Worm (Caenorhabditis elegans) whole organism, young adult: ENCODE measurements around the gene K05F1.9.

Experiments used
- Y53G8AR.9 ChIP-seq: fragments of 200-800 bp; sonication (Bioruptor generic); conservative IDR thresholded peaks from 2 replicates; pipeline ENCODE4 v1.3.6; 2022; ENCODE audit warnings: missing genetic modification reagents, missing genetic modification characterization, missing compliant biosample characterization
- Y56A3A.18 ChIP-seq: fragments of 200-800 bp; sonication (Bioruptor generic); IDR thresholded peaks from 2 replicates; pipeline ENCODE4 v1.3.6; 2022; ENCODE audit warnings: missing genetic modification reagents, missing genetic modification characterization, missing compliant biosample characterization
- ama-1 ChIP-seq, 3 experiments: fragments of 150-350 bp in 1 of 3; sonication (generic microtip) in 2 of 3; optimal IDR thresholded peaks; 2 replicates each; lab custom pipeline; 2014 to 2018; ENCODE audit warnings: missing biosample characterization in 2 of 3, missing genetic modification characterization in 2 of 3, missing genetic modification reagents in 2 of 3
- ets-4 ChIP-seq: fragments of 200-800 bp; sonication (Bioruptor generic); optimal IDR thresholded peaks from 2 replicates; lab custom pipeline; 2018; ENCODE audit warnings: mild to moderate bottlenecking, missing genetic modification characterization, missing compliant biosample characterization
- snpc-1.1 ChIP-seq: sonication (generic microtip); optimal IDR thresholded peaks from 2 replicates; lab custom pipeline; 2017; ENCODE audit warnings: missing genetic modification characterization, mild to moderate bottlenecking, missing compliant biosample characterization, antibody characterized with exemption, moderate library complexity, missing genotype, missing genetic modification reagents; ENCODE audit not compliant: insufficient read depth

- no peak for TF ChIP-seq Y53G8AR.9 (GFP tag; lab: Robert Waterston, UW)
- TF ChIP-seq ama-1 (optimal IDR thresholded peaks at IDR 0.05; lab: Kevin White, UChicago) = no peak
- no peak for TF ChIP-seq ama-1 (GFP tag; optimal IDR thresholded peaks at IDR 0.05; lab: Kevin White, UChicago)
- TF ChIP-seq ets-4 (GFP tag; lab: Kevin White, UChicago) = no peak
- TF ChIP-seq snpc-1.1 (tag; lab: Kevin White, UChicago) = no peak
- TF ChIP-seq Y56A3A.18 (GFP tag; lab: Robert Waterston, UW) = no peak
These were observed 23.6 kb downstream of the K05F1.9 start for ce11 chrII:5777372-5777771.
